Worm (Caenorhabditis elegans) whole organism, L2 larva: ENCODE results near the gene Y97E10AR.1.

ENCODE experiments used
- C34F6.9 ChIP-seq: fragments of 150-350 bp; optimal IDR thresholded peaks from 2 replicates; lab custom pipeline; 2014; ENCODE audit warnings: missing biosample characterization, missing genetic modification characterization
- F13H6.1 ChIP-seq: sonication (generic microtip); optimal IDR thresholded peaks from 2 replicates; lab custom pipeline; 2016; ENCODE audit warnings: missing genetic modification characterization, missing compliant biosample characterization
- R02D3.7 ChIP-seq: fragments of 150-350 bp; optimal IDR thresholded peaks from 2 replicates; lab custom pipeline; 2014; ENCODE audit warnings: missing biosample characterization, missing genetic modification characterization
- Y55F3AM.14 ChIP-seq: fragments of 200-800 bp; sonication (Bioruptor generic); optimal IDR thresholded peaks from 2 replicates; lab custom pipeline; 2018; ENCODE audit warnings: mild to moderate bottlenecking, missing genetic modification characterization, missing compliant biosample characterization
- ZK546.5 ChIP-seq: sonication (generic microtip); optimal IDR thresholded peaks from 2 replicates; lab custom pipeline; 2017; ENCODE audit warnings: missing biosample characterization, missing genetic modification characterization
- ama-1 ChIP-seq: fragments of 150-350 bp; optimal IDR thresholded peaks from 2 replicates; lab custom pipeline; 2018; ENCODE audit warnings: inconsistent platforms
- ceh-16 ChIP-seq: fragments of 150-350 bp; optimal IDR thresholded peaks from 2 replicates; lab custom pipeline; 2014; ENCODE audit warnings: missing biosample characterization, missing genetic modification characterization
- ceh-82 ChIP-seq: fragments of 150-350 bp; optimal IDR thresholded peaks from 2 replicates; lab custom pipeline; 2014; ENCODE audit warnings: missing biosample characterization, missing genetic modification characterization
- crh-2 ChIP-seq: sonication (generic microtip); optimal IDR thresholded peaks from 2 replicates; lab custom pipeline; 2017; ENCODE audit warnings: missing biosample characterization, missing genetic modification characterization
- egl-27 ChIP-seq: sonication (generic microtip); optimal IDR thresholded peaks from 3 replicates; lab custom pipeline; 2017; ENCODE audit warnings: missing biosample characterization, missing genetic modification reagents, missing genetic modification characterization
- elt-1 ChIP-seq: fragments of 150-350 bp; optimal IDR thresholded peaks from 2 replicates; lab custom pipeline; 2014; ENCODE audit warnings: missing biosample characterization, missing genetic modification characterization
- elt-3 ChIP-seq: sonication (generic microtip); optimal IDR thresholded peaks from 2 replicates; lab custom pipeline; 2017; ENCODE audit warnings: missing biosample characterization, missing genetic modification characterization
- fos-1 ChIP-seq: fragments of 150-350 bp; optimal IDR thresholded peaks from 2 replicates; lab custom pipeline; 2014; ENCODE audit warnings: missing biosample characterization, missing genetic modification characterization
- gmeb-1 ChIP-seq: fragments of 150-350 bp; optimal IDR thresholded peaks from 2 replicates; lab custom pipeline; 2014; ENCODE audit warnings: missing biosample characterization, missing genetic modification characterization
- lin-11 ChIP-seq: fragments of 150-350 bp; sonication (generic microtip); optimal IDR thresholded peaks from 2 replicates; lab custom pipeline; 2014; ENCODE audit warnings: missing biosample characterization, missing genetic modification characterization, inconsistent platforms, mixed read lengths
- lin-13 ChIP-seq: fragments of 150-350 bp; optimal IDR thresholded peaks from 2 replicates; lab custom pipeline; 2014; ENCODE audit warnings: missing biosample characterization, missing genetic modification reagents, missing genetic modification characterization
- lin-39 ChIP-seq: fragments of 150-350 bp; optimal IDR thresholded peaks from 2 replicates; lab custom pipeline; 2014; ENCODE audit warnings: missing biosample characterization, missing genetic modification reagents, missing genetic modification characterization
- lsy-2 ChIP-seq, 2 experiments: fragments of 150-350 bp in 1 of 2; sonication (generic microtip) in 1 of 2; optimal IDR thresholded peaks; 2 replicates each; lab custom pipeline; 2014 to 2017; ENCODE audit warnings: missing biosample characterization in 2 of 2, missing genetic modification characterization in 2 of 2
- mbf-1 ChIP-seq: sonication (generic microtip); optimal IDR thresholded peaks from 2 replicates; lab custom pipeline; 2017; ENCODE audit warnings: missing biosample characterization, missing genetic modification characterization
- mdl-1 ChIP-seq, 2 experiments: fragments of 150-350 bp in 1 of 2; sonication (generic microtip) in 1 of 2; optimal IDR thresholded peaks; 2 replicates each; lab custom pipeline; 2017; ENCODE audit warnings: missing biosample characterization in 2 of 2, missing genetic modification characterization in 2 of 2
- nhr-10 ChIP-seq: sonication (generic microtip); optimal IDR thresholded peaks from 2 replicates; lab custom pipeline; 2017; ENCODE audit warnings: missing biosample characterization, missing genetic modification characterization
- nhr-11 ChIP-seq: fragments of 150-350 bp; optimal IDR thresholded peaks from 2 replicates; lab custom pipeline; 2014; ENCODE audit warnings: missing biosample characterization, missing genetic modification characterization
- nhr-12 ChIP-seq: fragments of 150-350 bp; optimal IDR thresholded peaks from 2 replicates; lab custom pipeline; 2014; ENCODE audit warnings: missing biosample characterization, missing genetic modification characterization
- nhr-129 ChIP-seq: fragments of 150-350 bp; optimal IDR thresholded peaks from 2 replicates; lab custom pipeline; 2014; ENCODE audit warnings: missing biosample characterization, missing genetic modification characterization
- nhr-21 ChIP-seq: fragments of 150-350 bp; optimal IDR thresholded peaks from 2 replicates; lab custom pipeline; 2014; ENCODE audit warnings: missing biosample characterization, missing genetic modification characterization
- nhr-23 ChIP-seq: fragments of 150-350 bp; optimal IDR thresholded peaks from 2 replicates; lab custom pipeline; 2014; ENCODE audit warnings: missing biosample characterization, missing genetic modification reagents, missing genetic modification characterization
- nhr-237 ChIP-seq: fragments of 150-350 bp; optimal IDR thresholded peaks from 2 replicates; lab custom pipeline; 2014; ENCODE audit warnings: missing biosample characterization, missing genetic modification characterization
- nhr-25 ChIP-seq: fragments of 150-350 bp; sonication (generic microtip); optimal IDR thresholded peaks from 3 replicates; lab custom pipeline; 2014; ENCODE audit warnings: missing biosample characterization, missing genetic modification characterization
- nhr-6 ChIP-seq: fragments of 150-350 bp; optimal IDR thresholded peaks from 2 replicates; lab custom pipeline; 2014; ENCODE audit warnings: missing biosample characterization, missing genetic modification characterization
- sma-9 ChIP-seq, 2 experiments: fragments of 150-350 bp in 1 of 2; sonication (generic microtip) in 1 of 2; optimal IDR thresholded peaks; 2 replicates each; lab custom pipeline; 2014 to 2016; ENCODE audit warnings: missing genetic modification characterization in 2 of 2, mild to moderate bottlenecking in 1 of 2, missing biosample characterization in 1 of 2, missing compliant biosample characterization in 1 of 2, missing genetic modification reagents in 1 of 2, moderate library complexity in 1 of 2
- snpc-4 ChIP-seq: fragments of 150-350 bp; optimal IDR thresholded peaks from 2 replicates; lab custom pipeline; 2014; ENCODE audit warnings: missing biosample characterization, missing genetic modification characterization
- unc-39 ChIP-seq: fragments of 150-350 bp; optimal IDR thresholded peaks from 2 replicates; lab custom pipeline; 2014; ENCODE audit warnings: missing biosample characterization, missing genetic modification characterization
- unc-55 ChIP-seq: fragments of 150-350 bp; sonication (generic microtip); optimal IDR thresholded peaks from 3 replicates; lab custom pipeline; 2014; ENCODE audit warnings: missing biosample characterization, missing genetic modification reagents, missing genetic modification characterization
- unc-62 ChIP-seq: fragments of 150-350 bp; optimal IDR thresholded peaks from 2 replicates; lab custom pipeline; 2014; ENCODE audit warnings: missing biosample characterization, missing genetic modification reagents, missing genetic modification characterization
- zag-1 ChIP-seq: fragments of 150-350 bp; optimal IDR thresholded peaks from 2 replicates; lab custom pipeline; 2014; ENCODE audit warnings: missing biosample characterization, missing genetic modification characterization
- ztf-1 ChIP-seq: fragments of 200-800 bp; sonication (Bioruptor generic); conservative IDR thresholded peaks from 2 replicates; pipeline ENCODE4 v1.3.6; 2022; ENCODE audit warnings: missing genetic modification characterization, missing compliant biosample characterization
- ztf-4 ChIP-seq: fragments of 150-350 bp; optimal IDR thresholded peaks from 2 replicates; lab custom pipeline; 2014; ENCODE audit warnings: missing biosample characterization, missing genetic modification characterization

The Y97E10AR.1 gene

ce11 chrV:8010103-8010502, 8.8 kb downstream of the Y97E10AR.1 start, which contains the start of gene Y97E10AR.4:
TSS of gene Y97E10AR.4 (minus strand) at chrV:8010233.
- no peak for TF ChIP-seq F13H6.1
- no peak for TF ChIP-seq zag-1 (tag; lab: Kevin White, UChicago)
- TF ChIP-seq nhr-21 = no peak
- no peak for TF ChIP-seq ama-1 (lab: Kevin White, UChicago)
- TF ChIP-seq ceh-16 (tag; lab: Kevin White, UChicago) = no peak

ce11 chrV:8010846-8011245, 9.6 kb downstream of the Y97E10AR.1 start, which contains the start of gene lmtr-2:
TSS of gene lmtr-2 (minus strand) at chrV:8011106.
- no peak for TF ChIP-seq Y55F3AM.14
- TF ChIP-seq nhr-11 (tag; lab: Kevin White, UChicago) = no peak
- no peak for TF ChIP-seq F13H6.1
- TF ChIP-seq snpc-4 (tag; lab: Kevin White, UChicago) = no peak
- TF ChIP-seq ztf-1 (GFP tag; lab: Robert Waterston, UW) = no peak
- no peak for TF ChIP-seq gmeb-1 (tag; lab: Kevin White, UChicago)
- TF ChIP-seq lin-11 (tag; lab: Kevin White, UChicago) = no peak
- no peak for TF ChIP-seq ZK546.5 (tag; lab: Kevin White, UChicago)
- TF ChIP-seq ztf-4 = no peak
- no peak for TF ChIP-seq nhr-129
- TF ChIP-seq nhr-21 = no peak
- no peak for TF ChIP-seq nhr-23 (tag; lab: Kevin White, UChicago)
- TF ChIP-seq nhr-12 (tag; lab: Kevin White, UChicago) = no peak
- no peak for TF ChIP-seq mbf-1 (tag; lab: Kevin White, UChicago)
- no peak for TF ChIP-seq crh-2
- no peak for TF ChIP-seq nhr-237 (tag; lab: Kevin White, UChicago)
- TF ChIP-seq nhr-6 = no peak
- TF ChIP-seq sma-9 (GFP tag; optimal IDR thresholded peaks at IDR 0.05; lab: Kevin White, UChicago) = no peak
- no peak for TF ChIP-seq sma-9 (tag; optimal IDR thresholded peaks at IDR 0.05; lab: Kevin White, UChicago)
- no peak for TF ChIP-seq egl-27 (tag; lab: Kevin White, UChicago)

- TF ChIP-seq gmeb-1 (tag; lab: Kevin White, UChicago) = no peak
- TF ChIP-seq lin-39 (tag; lab: Kevin White, UChicago) = no peak
- no peak for TF ChIP-seq unc-39 (tag; lab: Kevin White, UChicago)
- no peak for TF ChIP-seq lsy-2 (tag; optimal IDR thresholded peaks at IDR 0.05; lab: Kevin White, UChicago)
- TF ChIP-seq ztf-1 (GFP tag; lab: Robert Waterston, UW) = no peak
- TF ChIP-seq lin-13 (GFP tag; lab: Kevin White, UChicago) = no peak
- no peak for TF ChIP-seq nhr-10 (tag; lab: Kevin White, UChicago)
- no peak for TF ChIP-seq lin-11 (tag; lab: Kevin White, UChicago)
- no peak for TF ChIP-seq ZK546.5 (tag; lab: Kevin White, UChicago)
- no peak for TF ChIP-seq nhr-11 (tag; lab: Kevin White, UChicago)
- no peak for TF ChIP-seq nhr-21
- no peak for TF ChIP-seq nhr-237 (tag; lab: Kevin White, UChicago)
- TF ChIP-seq nhr-25 = no peak
- no peak for TF ChIP-seq R02D3.7 (tag; lab: Kevin White, UChicago)
- no peak for TF ChIP-seq snpc-4 (tag; lab: Kevin White, UChicago)
These were observed 10.8 kb downstream of the Y97E10AR.1 start, which contains the start of gene rpb-9 for ce11 chrV:8012032-8012431. TSS of gene rpb-9 (minus strand) at chrV:8012345.

ce11 chrV:8013901-8014388, 12.7 kb downstream of the Y97E10AR.1 start, which contains the start of gene Y97E10AR.6:
TSS of gene Y97E10AR.6 (minus strand) at chrV:8013951.
- peak; percentile 19 for TF ChIP-seq fos-1
- no peak for TF ChIP-seq lin-13 (GFP tag; lab: Kevin White, UChicago)
- no peak for TF ChIP-seq ceh-16 (tag; lab: Kevin White, UChicago)
- peak; percentile 78 for TF ChIP-seq C34F6.9 (tag; lab: Kevin White, UChicago)
- TF ChIP-seq lsy-2 (tag; optimal IDR thresholded peaks at IDR 0.05; lab: Kevin White, UChicago) = peak in 1 of 2 experiments; percentile 44
- peak; percentile 74 for TF ChIP-seq nhr-129
- peak; percentile 70 for TF ChIP-seq unc-55 (GFP tag; lab: Kevin White, UChicago)
- no peak for TF ChIP-seq elt-1 (tag; lab: Kevin White, UChicago)

- TF ChIP-seq sma-9 (GFP tag; optimal IDR thresholded peaks at IDR 0.05; lab: Kevin White, UChicago) (peak; percentile 16), sma-9 (tag; optimal IDR thresholded peaks at IDR 0.05; lab: Kevin White, UChicago) (no peak), mbf-1 (tag; lab: Kevin White, UChicago) (no peak), mdl-1 (tag; optimal IDR thresholded peaks at IDR 0.05; lab: Kevin White, UChicago) (no peak), unc-62 (GFP tag; lab: Kevin White, UChicago) (no peak), ztf-4 (no peak), lin-11 (tag; lab: Kevin White, UChicago) (no peak), unc-55 (GFP tag; lab: Kevin White, UChicago) (no peak), elt-3 (tag; lab: Kevin White, UChicago) (no peak), ceh-82 (tag; lab: Kevin White, UChicago) (no peak), egl-27 (tag; lab: Kevin White, UChicago) (no peak), fos-1 (peak; percentile 79), lin-13 (GFP tag; lab: Kevin White, UChicago) (no peak)
These were observed 15.7 kb downstream of the Y97E10AR.1 start, which contains the start of gene sptl-2 for ce11 chrV:8016928-8017327. TSS of gene sptl-2 (plus strand) at chrV:8017207.
